Worm (Caenorhabditis elegans) whole organism, late embryonic: ENCODE measurements around the gene Y51B9A.9.

Experiments
- ceh-2 ChIP-seq: sonication (generic microtip); optimal IDR thresholded peaks from 2 replicates; lab custom pipeline; 2016; ENCODE audit warnings: missing genotype, missing genetic modification characterization, missing compliant biosample characterization
- ceh-9 ChIP-seq: sonication (generic microtip); optimal IDR thresholded peaks from 2 replicates; lab custom pipeline; 2016; ENCODE audit warnings: mild to moderate bottlenecking, missing genetic modification characterization, inconsistent platforms, missing compliant biosample characterization
- eyg-1 ChIP-seq: sonication (generic microtip); optimal IDR thresholded peaks from 2 replicates; lab custom pipeline; 2016; ENCODE audit warnings: missing genotype, missing genetic modification characterization, missing compliant biosample characterization
- nhr-232 ChIP-seq: sonication (generic microtip); optimal IDR thresholded peaks from 2 replicates; lab custom pipeline; 2016; ENCODE audit warnings: missing genetic modification characterization, missing compliant biosample characterization
- pqm-1 ChIP-seq: sonication (generic microtip); optimal IDR thresholded peaks from 2 replicates; lab custom pipeline; 2016; ENCODE audit warnings: missing genetic modification characterization, missing compliant biosample characterization
- rnt-1 ChIP-seq: sonication (generic microtip); optimal IDR thresholded peaks from 2 replicates; lab custom pipeline; 2016; ENCODE audit warnings: missing genetic modification characterization, missing compliant biosample characterization

ce11 chrII:9431119-9431518, 33.7 kb upstream of the Y51B9A.9 start:
- TF ChIP-seq pqm-1 (tag; lab: Kevin White, UChicago) (no peak), ceh-9 (no peak), eyg-1 (tag; lab: Kevin White, UChicago) (no peak), ceh-2 (tag; lab: Kevin White, UChicago) (no peak), nhr-232 (no peak), rnt-1 (tag; lab: Kevin White, UChicago) (no peak)
